Worm (Caenorhabditis elegans) whole organism, L3 larva: ENCODE data around the gene npr-16.

Experiments used
- R02D3.7 ChIP-seq: fragments of 150-350 bp; optimal IDR thresholded peaks from 2 replicates; lab custom pipeline; 2014; ENCODE audit warnings: missing biosample characterization, missing genetic modification characterization
- ama-1 ChIP-seq: fragments of 150-350 bp; optimal IDR thresholded peaks from 2 replicates; lab custom pipeline; 2018
- ceh-28 ChIP-seq: fragments of 150-350 bp; optimal IDR thresholded peaks from 2 replicates; lab custom pipeline; 2014; ENCODE audit warnings: missing biosample characterization, missing genetic modification reagents, missing genetic modification characterization
- nhr-237 ChIP-seq: fragments of 150-350 bp; optimal IDR thresholded peaks from 2 replicates; lab custom pipeline; 2014; ENCODE audit warnings: missing biosample characterization, missing genetic modification characterization
- pqm-1 ChIP-seq: fragments of 150-350 bp; optimal IDR thresholded peaks from 2 replicates; lab custom pipeline; 2017; ENCODE audit warnings: missing biosample characterization, missing genetic modification characterization, inconsistent platforms
- snpc-4 ChIP-seq: fragments of 150-350 bp; optimal IDR thresholded peaks from 2 replicates; lab custom pipeline; 2014; ENCODE audit warnings: missing biosample characterization, missing genetic modification characterization

DNA sequence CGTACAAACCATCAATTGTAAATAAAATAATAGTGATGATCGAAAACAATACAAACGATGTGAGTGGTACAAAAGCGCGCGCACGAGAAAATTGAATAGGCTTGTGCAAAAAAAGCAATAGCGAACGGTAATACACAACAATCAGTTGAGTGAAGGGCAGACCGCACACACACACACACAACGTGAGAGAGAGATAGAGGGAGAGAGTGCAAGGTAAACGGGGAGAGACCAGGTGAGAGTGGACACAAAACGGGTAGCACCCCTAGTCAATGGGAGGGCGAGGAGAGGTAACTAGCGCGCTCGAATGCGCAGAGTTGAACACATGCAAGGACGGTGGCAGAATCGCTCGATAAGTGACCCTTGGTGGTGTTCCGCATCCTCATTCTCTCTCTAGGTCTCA is 46.4 kb upstream of the npr-16 start:
- TF ChIP-seq ceh-28, result no peak
- no peak for TF ChIP-seq ama-1 (lab: Kevin White, UChicago)
- TF ChIP-seq R02D3.7, result no peak
- TF ChIP-seq pqm-1, result no peak
- peak; percentile 1 for TF ChIP-seq snpc-4 (tag; lab: Kevin White, UChicago)
- no peak for TF ChIP-seq nhr-237 (tag; lab: Kevin White, UChicago)
